Fruit fly (Drosophila melanogaster) whole organism, prepupa: Measurements from ENCODE around the gene morgue.

ENCODE experiments used
- CG11294 ChIP-seq: fragments of 200-800 bp; sonication (Bioruptor generic); IDR thresholded peaks from 2 replicates; pipeline ENCODE4 v1.3.6; 2022; ENCODE audit warnings: missing biosample characterization, missing genetic modification characterization
- CG11902 ChIP-seq: fragments of 200-800 bp; sonication (Bioruptor generic); optimal IDR thresholded peaks from 3 replicates; lab custom pipeline; 2016; ENCODE audit warnings: missing biosample characterization, missing genetic modification characterization
- CG16779 ChIP-seq: fragments of 200-800 bp; sonication (Bioruptor generic); optimal IDR thresholded peaks from 3 replicates; lab custom pipeline; 2017; ENCODE audit warnings: missing biosample characterization, mild to moderate bottlenecking, missing genetic modification characterization
- CG3919 ChIP-seq: fragments of 200-800 bp; sonication (Bioruptor generic); optimal IDR thresholded peaks from 3 replicates; lab custom pipeline; 2016; ENCODE audit warnings: missing biosample characterization, missing genetic modification characterization
- CG8119 ChIP-seq: fragments of 200-800 bp; sonication (Bioruptor generic); IDR thresholded peaks from 3 replicates; pipeline ENCODE4 v1.3.6; 2022; ENCODE audit warnings: missing biosample characterization, missing genetic modification characterization
- Hr38 ChIP-seq: sonication (Bioruptor generic); optimal IDR thresholded peaks from 2 replicates; lab custom pipeline; 2016; ENCODE audit warnings: missing biosample characterization, missing genetic modification characterization
- cyc ChIP-seq: fragments of 200-800 bp; sonication (Bioruptor generic); optimal IDR thresholded peaks from 3 replicates; lab custom pipeline; 2016; ENCODE audit warnings: missing biosample characterization, missing genetic modification characterization

DNA sequence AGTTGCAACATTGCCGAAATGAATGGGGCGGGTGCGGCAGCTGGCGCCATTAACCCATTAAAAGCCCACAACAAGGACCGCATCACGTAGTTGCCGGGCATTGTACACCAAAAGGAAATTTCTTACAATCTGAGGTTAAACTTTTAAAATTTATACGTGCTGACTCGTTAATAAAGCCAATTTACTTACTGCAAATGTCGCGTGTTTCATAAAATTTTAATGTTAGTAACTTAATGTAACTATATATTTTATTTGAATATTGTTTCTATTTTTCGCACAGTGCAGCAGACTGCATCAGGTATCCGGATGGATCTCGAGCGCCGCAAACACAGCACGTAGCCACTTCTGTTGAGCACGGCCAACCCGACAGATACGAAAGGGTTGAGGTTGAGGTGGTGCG is 27.6 kb downstream of the morgue start:
- TF ChIP-seq CG11902 (GFP tag; lab: Kevin White, UChicago) = no peak
- TF ChIP-seq Hr38 (GFP tag; lab: Kevin White, UChicago) = no peak
- peak; percentile 19 for TF ChIP-seq CG16779 (tag; lab: Kevin White, UChicago)
- peak; percentile 18 for TF ChIP-seq cyc (GFP tag; lab: Kevin White, UChicago)
- TF ChIP-seq CG11294 (GFP tag; lab: Robert Waterston, UW) = no peak
- peak; percentile 42 for TF ChIP-seq CG3919 (GFP tag; lab: Kevin White, UChicago)
- peak; percentile 41; the same call in 1 of the 3 replicates for TF ChIP-seq CG8119 (GFP tag; lab: Robert Waterston, UW)
